Fruit fly (Drosophila melanogaster): Measurements from ENCODE around the gene RpS4.

RpS4 gene

DNA sequence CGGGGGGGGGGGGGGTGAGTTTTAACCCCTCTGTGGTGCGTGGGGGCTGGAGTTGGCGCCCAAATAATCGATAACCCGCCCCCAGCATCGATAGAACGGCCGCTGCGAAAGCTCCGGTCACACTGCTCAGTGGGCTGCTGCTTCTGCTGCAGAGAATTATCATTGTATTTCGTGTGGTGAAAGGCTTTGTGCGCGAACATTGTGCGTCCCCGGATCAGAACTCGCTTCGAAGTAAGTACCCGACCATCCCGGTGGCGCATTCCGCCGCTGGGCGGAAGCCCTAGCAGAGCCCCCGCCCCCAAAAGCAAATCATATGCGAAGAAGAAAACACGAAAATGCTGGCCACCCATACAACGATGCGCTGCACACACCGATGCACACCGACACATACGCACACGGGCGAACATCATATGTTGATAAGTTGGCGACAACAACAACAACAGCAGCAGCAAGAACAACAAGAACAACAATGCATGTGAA, 2.8 kb downstream of the RpS4 start, which contains the start of gene Syx13:
Syx13 (plus strand) TSS at position 100 of the 480 bp plus-strand sequence.
- TF ChIP-seq Bteb2 (GFP tag; optimal IDR thresholded peaks at IDR 0.05) (no peak), CG13775 (GFP tag; optimal IDR thresholded peaks at IDR 0.05) (peak; percentile 13), Optix (GFP tag; IDR thresholded peaks at IDR 0.05) (no peak), fu2 (GFP tag; optimal IDR thresholded peaks at IDR 0.05) (no peak), tap (tag; optimal IDR thresholded peaks at IDR 0.05) (no peak), Deaf1 (tag; optimal IDR thresholded peaks at IDR 0.05) (peak; percentile 57), CG15479 (GFP tag; optimal IDR thresholded peaks at IDR 0.05) (peak; percentile 31), luna (GFP tag; optimal IDR thresholded peaks at IDR 0.05) (no peak), btn (GFP tag; optimal IDR thresholded peaks at IDR 0.05) (no peak), vfl (GFP tag; optimal IDR thresholded peaks at IDR 0.05) (no peak), CG30020 (tag; optimal IDR thresholded peaks at IDR 0.05) (peak; percentile 23), CG11696 (GFP tag; IDR thresholded peaks at IDR 0.05) (no peak), CG6683 (GFP tag; optimal IDR thresholded peaks at IDR 0.05) (peak; percentile 40), Meics (GFP tag; optimal IDR thresholded peaks at IDR 0.05) (no peak), CG9215 (GFP tag; IDR thresholded peaks at IDR 0.05) (no peak), CG12104 (GFP tag; optimal IDR thresholded peaks at IDR 0.05) (no peak), pnt (GFP tag; optimal IDR thresholded peaks at IDR 0.05) (no peak), Fer3 (tag; optimal IDR thresholded peaks at IDR 0.05) (no peak), bbx (GFP tag; IDR thresholded peaks at IDR 0.05; ENCODE audit: partially characterized antibody) (peak; percentile 84), HLH4C (GFP tag; IDR thresholded peaks at IDR 0.05; ENCODE audit: partially characterized antibody) (peak; percentile 81), dysf (GFP tag; IDR thresholded peaks at IDR 0.05) (no peak), Lim3 (GFP tag; IDR thresholded peaks at IDR 0.05) (no peak), vnd (GFP tag; IDR thresholded peaks at IDR 0.05; ENCODE audit: partially characterized antibody) (peak; percentile 64), repo (GFP tag; optimal IDR thresholded peaks at IDR 0.05) (no peak), CG12391 (tag; optimal IDR thresholded peaks at IDR 0.05) (peak; percentile 11), zen (tag; optimal IDR thresholded peaks at IDR 0.05) (no peak), hb (GFP tag; IDR thresholded peaks at IDR 0.05; ENCODE audit: partially characterized antibody) (peak; percentile 64; the same call in 2 of the 3 replicates), HHEX (GFP tag; optimal IDR thresholded peaks at IDR 0.05) (peak; percentile 1), CG33557 (GFP tag; optimal IDR thresholded peaks at IDR 0.05) (peak; percentile 1), CG9932 (GFP tag; IDR thresholded peaks at IDR 0.05) (no peak; the same call in 1 of the 2 replicates), Sry-δ (GFP tag; optimal IDR thresholded peaks at IDR 0.05) (peak; percentile 61), CG4730 (GFP tag; IDR thresholded peaks at IDR 0.05) (no peak), CHES-1-like (GFP tag; optimal IDR thresholded peaks at IDR 0.05) (no peak), Lhr (GFP tag; optimal IDR thresholded peaks at IDR 0.05) (no peak), chinmo (GFP tag; IDR thresholded peaks at IDR 0.05; ENCODE audit: partially characterized antibody) (peak; percentile 99), CG14014 (GFP tag; IDR thresholded peaks at IDR 0.05) (0 out of 2 replicates have a peak, but pooled peaks have one; percentile 14), CG12155 (GFP tag; optimal IDR thresholded peaks at IDR 0.05) (no peak), cg (GFP tag; optimal IDR thresholded peaks at IDR 0.05) (peak; percentile 98), CG15073 (GFP tag; optimal IDR thresholded peaks at IDR 0.05) (no peak), fd64A (GFP tag; optimal IDR thresholded peaks at IDR 0.05) (no peak), toy (GFP tag; IDR thresholded peaks at IDR 0.05) (no peak), da (GFP tag; optimal IDR thresholded peaks at IDR 0.05) (no peak), CG10274 (GFP tag; optimal IDR thresholded peaks at IDR 0.05) (no peak), CG2875 (GFP tag; optimal IDR thresholded peaks at IDR 0.05) (no peak), CG14965 (GFP tag; optimal IDR thresholded peaks at IDR 0.05; ENCODE audit: borderline replicate concordance) (no peak), CG3995 (GFP tag; optimal IDR thresholded peaks at IDR 0.05) (no peak), Sin3A (optimal IDR thresholded peaks at IDR 0.05) (peak; percentile 57), CG9817 (tag; optimal IDR thresholded peaks at IDR 0.05) (no peak), CG15011 (GFP tag; optimal IDR thresholded peaks at IDR 0.05) (no peak), Dip3 (GFP tag; optimal IDR thresholded peaks at IDR 0.05) (no peak), Hr51 (GFP tag; optimal IDR thresholded peaks at IDR 0.05) (no peak)
